Worm (Caenorhabditis elegans) whole organism, young adult: ENCODE results near the gene vhl-1.

Experiments
- F10E7.11 ChIP-seq: sonication (generic microtip); optimal IDR thresholded peaks from 2 replicates; lab custom pipeline; 2017; ENCODE audit warnings: mild to moderate bottlenecking, missing genetic modification characterization, moderate library complexity, missing compliant biosample characterization
- F22D6.2 ChIP-seq: sonication (generic microtip); optimal IDR thresholded peaks from 2 replicates; lab custom pipeline; 2016; ENCODE audit warnings: mild to moderate bottlenecking, missing genetic modification characterization, missing compliant biosample characterization
- F33H1.4 ChIP-seq: fragments of 200-800 bp; sonication (Bioruptor generic); IDR thresholded peaks from 2 replicates; pipeline ENCODE4 v1.3.6; 2022; ENCODE audit warnings: missing genetic modification reagents, missing genetic modification characterization, missing compliant biosample characterization
- F37B4.10 ChIP-seq: fragments of 200-800 bp; sonication (Bioruptor generic); IDR thresholded peaks from 2 replicates; pipeline ENCODE4 v1.3.6; 2022; ENCODE audit warnings: missing genetic modification characterization, missing compliant biosample characterization
- F57C9.4 ChIP-seq: sonication (generic microtip); optimal IDR thresholded peaks from 2 replicates; lab custom pipeline; 2017; ENCODE audit warnings: mild to moderate bottlenecking, missing genetic modification characterization, missing compliant biosample characterization
- T07F8.4 ChIP-seq: sonication (generic microtip); optimal IDR thresholded peaks from 2 replicates; lab custom pipeline; 2016; ENCODE audit warnings: mild to moderate bottlenecking, missing genetic modification characterization, moderate library complexity, missing compliant biosample characterization
- T26A5.8 ChIP-seq: sonication (generic microtip); optimal IDR thresholded peaks from 2 replicates; lab custom pipeline; 2016; ENCODE audit warnings: missing genetic modification characterization, missing compliant biosample characterization
- Y53F4B.3 ChIP-seq: fragments of 200-800 bp; sonication (Bioruptor generic); IDR thresholded peaks from 2 replicates; pipeline ENCODE4 v1.3.6; 2022; ENCODE audit warnings: missing genetic modification reagents, missing genetic modification characterization, missing compliant biosample characterization
- Y56A3A.18 ChIP-seq: fragments of 200-800 bp; sonication (Bioruptor generic); IDR thresholded peaks from 2 replicates; pipeline ENCODE4 v1.3.6; 2022; ENCODE audit warnings: missing genetic modification reagents, missing genetic modification characterization, missing compliant biosample characterization
- Y79H2A.3 ChIP-seq: fragments of 200-800 bp; sonication (Bioruptor generic); conservative IDR thresholded peaks from 2 replicates; pipeline ENCODE4 v1.3.6; 2022; ENCODE audit warnings: missing genetic modification reagents, missing genetic modification characterization, missing compliant biosample characterization
- akir-1 ChIP-seq: fragments of 200-800 bp; sonication (Bioruptor generic); optimal IDR thresholded peaks from 2 replicates; lab custom pipeline; 2018; ENCODE audit warnings: mild to moderate bottlenecking, missing genetic modification characterization, moderate library complexity, missing compliant biosample characterization
- ama-1 ChIP-seq, 3 experiments: fragments of 150-350 bp in 1 of 3; sonication (generic microtip) in 2 of 3; optimal IDR thresholded peaks; 2 replicates each; lab custom pipeline; 2014 to 2018; ENCODE audit warnings: missing biosample characterization in 2 of 3, missing genetic modification characterization in 2 of 3, missing genetic modification reagents in 2 of 3
- athp-1 ChIP-seq: sonication (generic microtip); optimal IDR thresholded peaks from 2 replicates; lab custom pipeline; 2017; ENCODE audit warnings: mild to moderate bottlenecking, missing genetic modification characterization, missing compliant biosample characterization
- attf-5 ChIP-seq: fragments of 200-800 bp; sonication (Bioruptor generic); optimal IDR thresholded peaks from 2 replicates; lab custom pipeline; 2018; ENCODE audit warnings: mild to moderate bottlenecking, missing genetic modification characterization, missing compliant biosample characterization
- bed-1 ChIP-seq: fragments of 200-800 bp; sonication (Bioruptor generic); IDR thresholded peaks from 2 replicates; pipeline ENCODE4 v1.3.6; 2022; ENCODE audit warnings: missing genetic modification reagents, missing genetic modification characterization, missing compliant biosample characterization
- bed-2 ChIP-seq: fragments of 200-800 bp; sonication (Bioruptor generic); IDR thresholded peaks from 2 replicates; pipeline ENCODE4 v1.3.6; 2022; ENCODE audit warnings: missing genetic modification reagents, missing genetic modification characterization, missing compliant biosample characterization
- ccch-3 ChIP-seq: fragments of 200-800 bp; sonication (Bioruptor generic); optimal IDR thresholded peaks from 2 replicates; lab custom pipeline; 2018; ENCODE audit warnings: mild to moderate bottlenecking, missing genetic modification characterization, missing compliant biosample characterization
- cebp-2 ChIP-seq: fragments of 200-800 bp; sonication (Bioruptor generic); IDR thresholded peaks from 2 replicates; pipeline ENCODE4 v1.3.6; 2022; ENCODE audit warnings: missing genetic modification characterization, missing compliant biosample characterization
- ceh-40 ChIP-seq: fragments of 200-800 bp; sonication (Bioruptor generic); IDR thresholded peaks from 2 replicates; pipeline ENCODE4 v1.3.6; 2022; ENCODE audit warnings: missing genetic modification characterization, missing compliant biosample characterization
- ceh-58 ChIP-seq: fragments of 200-800 bp; sonication (Bioruptor generic); IDR thresholded peaks from 2 replicates; pipeline ENCODE4 v1.3.6; 2022; ENCODE audit warnings: missing genetic modification characterization, missing compliant biosample characterization
- dpff-1 ChIP-seq: sonication (generic microtip); optimal IDR thresholded peaks from 2 replicates; lab custom pipeline; 2017; ENCODE audit warnings: mild to moderate bottlenecking, missing genetic modification characterization, missing compliant biosample characterization
- efl-1 ChIP-seq: fragments of 150-350 bp; optimal IDR thresholded peaks from 2 replicates; lab custom pipeline; 2014; ENCODE audit warnings: missing biosample characterization, missing genetic modification reagents, missing genetic modification characterization
- ets-4 ChIP-seq: fragments of 200-800 bp; sonication (Bioruptor generic); optimal IDR thresholded peaks from 2 replicates; lab custom pipeline; 2018; ENCODE audit warnings: mild to moderate bottlenecking, missing genetic modification characterization, missing compliant biosample characterization
- him-1 ChIP-seq: sonication (generic microtip); optimal IDR thresholded peaks from 2 replicates; lab custom pipeline; 2016; ENCODE audit warnings: missing genotype, missing genetic modification reagents, missing genetic modification characterization, missing compliant biosample characterization
- hmg-1.2 ChIP-seq: fragments of 200-800 bp; sonication (Bioruptor generic); IDR thresholded peaks from 2 replicates; pipeline ENCODE4 v1.3.6; 2022; ENCODE audit warnings: missing genetic modification reagents, missing genetic modification characterization, missing compliant biosample characterization
- hmg-20 ChIP-seq: fragments of 200-800 bp; sonication (Bioruptor generic); IDR thresholded peaks from 2 replicates; pipeline ENCODE4 v1.3.6; 2022; ENCODE audit warnings: missing genetic modification reagents, missing genetic modification characterization, missing compliant biosample characterization
- hrde-1 ChIP-seq: sonication (generic microtip); optimal IDR thresholded peaks from 2 replicates; lab custom pipeline; 2016; ENCODE audit warnings: missing genetic modification characterization, mild to moderate bottlenecking, missing compliant biosample characterization, moderate library complexity, missing genotype, missing genetic modification reagents, borderline replicate concordance
- hsf-1 ChIP-seq: fragments of 200-800 bp; sonication (Bioruptor generic); IDR thresholded peaks from 2 replicates; pipeline ENCODE4 v1.3.6; 2022; ENCODE audit warnings: missing genetic modification reagents, missing genetic modification characterization, missing compliant biosample characterization
- let-526 ChIP-seq: fragments of 200-800 bp; sonication (Bioruptor generic); IDR thresholded peaks from 2 replicates; pipeline ENCODE4 v1.3.6; 2022; ENCODE audit warnings: missing genetic modification reagents, missing genetic modification characterization, missing compliant biosample characterization
- let-607 ChIP-seq, 2 experiments: fragments of 200-800 bp in 1 of 2; sonication (Bioruptor generic) in 1 of 2; sonication (generic microtip) in 1 of 2; optimal IDR thresholded peaks; 2 replicates each; lab custom pipeline; 2016 to 2018; ENCODE audit warnings: mild to moderate bottlenecking in 2 of 2, missing compliant biosample characterization in 2 of 2, missing genetic modification characterization in 2 of 2, moderate library complexity in 2 of 2, missing genotype in 1 of 2
- lin-26 ChIP-seq: fragments of 200-800 bp; sonication (Bioruptor generic); IDR thresholded peaks from 2 replicates; pipeline ENCODE4 v1.3.6; 2022; ENCODE audit warnings: missing genetic modification reagents, missing genetic modification characterization, missing compliant biosample characterization
- lin-54 ChIP-seq: fragments of 200-800 bp; sonication (Bioruptor generic); optimal IDR thresholded peaks from 2 replicates; lab custom pipeline; 2018; ENCODE audit warnings: mild to moderate bottlenecking, missing genetic modification characterization, missing compliant biosample characterization
- lir-1 ChIP-seq: fragments of 200-800 bp; sonication (Bioruptor generic); conservative IDR thresholded peaks from 2 replicates; pipeline ENCODE4 v1.3.6; 2022; ENCODE audit warnings: missing genetic modification reagents, missing genetic modification characterization, missing compliant biosample characterization
- madf-10 ChIP-seq: sonication (generic microtip); optimal IDR thresholded peaks from 2 replicates; lab custom pipeline; 2016; ENCODE audit warnings: mild to moderate bottlenecking, missing genetic modification characterization, missing compliant biosample characterization
- mcd-1 ChIP-seq: fragments of 200-800 bp; sonication (Bioruptor generic); IDR thresholded peaks from 2 replicates; pipeline ENCODE4 v1.3.6; 2022; ENCODE audit warnings: missing genetic modification reagents, missing genetic modification characterization, missing compliant biosample characterization
- mes-4 ChIP-seq: sonication (generic microtip); optimal IDR thresholded peaks from 2 replicates; lab custom pipeline; 2016; ENCODE audit warnings: missing genotype, missing genetic modification characterization, missing compliant biosample characterization
- nfya-1 ChIP-seq: sonication (generic microtip); optimal IDR thresholded peaks from 2 replicates; lab custom pipeline; 2017; ENCODE audit warnings: antibody characterized with exemption, missing compliant biosample characterization, missing genetic modification characterization, borderline replicate concordance; ENCODE audit not compliant: insufficient read depth
- nhr-80 ChIP-seq: sonication (generic microtip); optimal IDR thresholded peaks from 2 replicates; lab custom pipeline; 2016; ENCODE audit warnings: missing genetic modification characterization, missing compliant biosample characterization
- rec-8 ChIP-seq, 2 experiments: sonication (generic microtip); optimal IDR thresholded peaks; 2 replicates each; lab custom pipeline; 2016; ENCODE audit warnings: mild to moderate bottlenecking in 2 of 2, missing genetic modification characterization in 2 of 2, missing genetic modification reagents in 2 of 2, missing genotype in 2 of 2, missing biosample characterization in 1 of 2, missing compliant biosample characterization in 1 of 2, moderate library complexity in 1 of 2
- rpc-1 ChIP-seq, 2 experiments: fragments of 150-350 bp in 1 of 2; sonication (generic microtip) in 1 of 2; optimal IDR thresholded peaks; 2 replicates each; lab custom pipeline; 2014 to 2018; ENCODE audit warnings: missing biosample characterization in 1 of 2, missing genetic modification characterization in 1 of 2, missing genetic modification reagents in 1 of 2, missing genotype in 1 of 2
- sea-2 ChIP-seq: fragments of 200-800 bp; sonication (Bioruptor generic); IDR thresholded peaks from 2 replicates; pipeline ENCODE4 v1.3.6; 2022; ENCODE audit warnings: missing genetic modification characterization, missing compliant biosample characterization
- snpc-4 ChIP-seq, 5 experiments: fragments of 150-350 bp in 1 of 5; sonication (generic microtip) in 4 of 5; optimal IDR thresholded peaks; 2 replicates each; lab custom pipeline; 2014 to 2018; ENCODE audit warnings: missing genetic modification characterization in 5 of 5, missing biosample characterization in 3 of 5, antibody characterized with exemption in 2 of 5, mild to moderate bottlenecking in 2 of 5, missing compliant biosample characterization in 2 of 5, missing genotype in 2 of 5, moderate library complexity in 2 of 5, missing genetic modification reagents in 1 of 5
- ztf-6 ChIP-seq: fragments of 200-800 bp; sonication (Bioruptor generic); IDR thresholded peaks from 2 replicates; pipeline ENCODE4 v1.3.6; 2022; ENCODE audit warnings: missing genetic modification reagents, missing genetic modification characterization, missing compliant biosample characterization

The vhl-1 gene

DNA sequence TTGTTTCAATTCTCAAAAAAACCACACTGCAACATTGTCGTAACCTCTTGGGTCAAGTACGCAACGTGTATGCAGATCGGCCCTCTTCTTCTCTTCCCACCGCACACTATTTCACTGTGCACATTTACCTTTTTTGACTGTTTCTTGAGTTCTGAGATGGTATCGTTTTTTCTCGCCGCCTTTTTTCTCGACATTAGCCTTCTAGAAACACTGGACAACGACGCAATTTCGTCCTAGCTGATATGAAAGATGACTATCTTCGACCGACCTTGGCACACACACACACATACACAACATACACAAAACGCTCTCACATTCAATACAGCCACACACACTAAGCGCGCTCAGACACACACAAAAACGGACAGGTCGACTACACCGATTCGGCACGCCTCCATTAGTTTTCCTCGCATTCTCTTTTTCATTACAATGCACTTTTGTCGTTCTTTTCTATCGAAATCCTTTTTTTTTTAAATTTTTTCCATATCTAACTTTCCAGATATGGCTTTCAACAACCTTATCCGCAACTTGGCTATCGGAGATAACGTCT lies 32.3 kb downstream of the vhl-1 start, which contains the start of gene aco-1 (continued):
- TF ChIP-seq lin-26 (GFP tag; lab: Robert Waterston, UW) (no peak), hsf-1 (no peak), let-607 (tag; optimal IDR thresholded peaks at IDR 0.05; lab: Kevin White, UChicago) (peak in 1 of 2 experiments; percentile 33), cebp-2 (GFP tag; lab: Robert Waterston, UW) (no peak), Y53F4B.3 (GFP tag; lab: Robert Waterston, UW) (no peak), snpc-4 (GFP tag; optimal IDR thresholded peaks at IDR 0.05; lab: Kevin White, UChicago) (no peak), snpc-4 (tag; optimal IDR thresholded peaks at IDR 0.05; lab: Kevin White, UChicago) (peak in 1 of 4 experiments; percentile 29), ccch-3 (GFP tag; lab: Kevin White, UChicago) (no peak), T07F8.4 (tag; lab: Kevin White, UChicago) (no peak), athp-1 (no peak), sea-2 (no peak), hmg-1.2 (GFP tag; lab: Robert Waterston, UW) (peak; percentile 3; the same call in 1 of the 2 replicates), akir-1 (GFP tag; lab: Kevin White, UChicago) (no peak), madf-10 (tag; lab: Kevin White, UChicago) (no peak), ceh-40 (GFP tag; lab: Robert Waterston, UW) (no peak), F37B4.10 (GFP tag; lab: Robert Waterston, UW) (no peak), attf-5 (GFP tag; lab: Kevin White, UChicago) (peak; percentile 28), him-1 (tag; lab: Kevin White, UChicago) (no peak), ama-1 (optimal IDR thresholded peaks at IDR 0.05; lab: Kevin White, UChicago) (no peak), ama-1 (GFP tag; optimal IDR thresholded peaks at IDR 0.05; lab: Kevin White, UChicago) (no peak), mes-4 (tag; lab: Kevin White, UChicago) (no peak), T26A5.8 (tag; lab: Kevin White, UChicago) (no peak), hrde-1 (tag; lab: Kevin White, UChicago) (no peak), rec-8 (tag; optimal IDR thresholded peaks at IDR 0.05; lab: Kevin White, UChicago) (no peak), F22D6.2 (no peak)
- TF ChIP-seq, all 124 proteins: peak for 8

- TF ChIP-seq lin-54 (GFP tag; lab: Kevin White, UChicago) (no peak), mcd-1 (no peak), Y56A3A.18 (GFP tag; lab: Robert Waterston, UW) (no peak), efl-1 (GFP tag; lab: Kevin White, UChicago) (no peak), ama-1 (optimal IDR thresholded peaks at IDR 0.05; lab: Kevin White, UChicago) (no peak), ama-1 (GFP tag; optimal IDR thresholded peaks at IDR 0.05; lab: Kevin White, UChicago) (no peak), nfya-1 (tag; lab: Kevin White, UChicago) (no peak), nhr-80 (tag; lab: Kevin White, UChicago) (peak; percentile 17)
- TF ChIP-seq, all 124 proteins: peak for 1
These were observed 33.3 kb downstream of the vhl-1 start for ce11 chrX:11340478-11340877.

- TF ChIP-seq efl-1 (GFP tag; lab: Kevin White, UChicago) (no peak), ets-4 (GFP tag; lab: Kevin White, UChicago) (no peak), bed-1 (no peak), ztf-6 (GFP tag; lab: Robert Waterston, UW) (no peak), rpc-1 (optimal IDR thresholded peaks at IDR 0.05; lab: Kevin White, UChicago) (no peak), rpc-1 (tag; optimal IDR thresholded peaks at IDR 0.05; lab: Kevin White, UChicago) (no peak), snpc-4 (GFP tag; optimal IDR thresholded peaks at IDR 0.05; lab: Kevin White, UChicago) (no peak), snpc-4 (tag; optimal IDR thresholded peaks at IDR 0.05; lab: Kevin White, UChicago) (no peak), lir-1 (GFP tag; lab: Robert Waterston, UW) (no peak), madf-10 (tag; lab: Kevin White, UChicago) (no peak), F57C9.4 (no peak), ceh-58 (no peak), let-526 (GFP tag; lab: Robert Waterston, UW) (no peak), attf-5 (GFP tag; lab: Kevin White, UChicago) (no peak), bed-2 (GFP tag; lab: Robert Waterston, UW) (no peak), F33H1.4 (GFP tag; lab: Robert Waterston, UW) (no peak), F37B4.10 (GFP tag; lab: Robert Waterston, UW) (no peak), dpff-1 (tag; lab: Kevin White, UChicago) (no peak), hmg-20 (GFP tag; lab: Robert Waterston, UW) (no peak), F10E7.11 (tag; lab: Kevin White, UChicago) (no peak), ama-1 (optimal IDR thresholded peaks at IDR 0.05; lab: Kevin White, UChicago) (no peak), ama-1 (GFP tag; optimal IDR thresholded peaks at IDR 0.05; lab: Kevin White, UChicago) (no peak), Y79H2A.3 (GFP tag; lab: Robert Waterston, UW) (no peak)
These were observed 37.7 kb downstream of the vhl-1 start for ce11 chrX:11344899-11345298.
